Worm (Caenorhabditis elegans) whole organism, L2 larva: ENCODE data around the gene ZK1320.13.

Source experiments
- F13H6.1 ChIP-seq: sonication (generic microtip); optimal IDR thresholded peaks from 2 replicates; lab custom pipeline; 2016; ENCODE audit warnings: missing genetic modification characterization, missing compliant biosample characterization
- lsy-2 ChIP-seq, 2 experiments: fragments of 150-350 bp in 1 of 2; sonication (generic microtip) in 1 of 2; optimal IDR thresholded peaks; 2 replicates each; lab custom pipeline; 2014 to 2017; ENCODE audit warnings: missing biosample characterization in 2 of 2, missing genetic modification characterization in 2 of 2

ce11 chrII:9695942-9696341 lies 15.3 kb downstream of the ZK1320.13 start:
- TF ChIP-seq lsy-2 (tag; optimal IDR thresholded peaks at IDR 0.05; lab: Kevin White, UChicago) (peak in 1 of 2 experiments; percentile 30), F13H6.1 (tag; lab: Kevin White, UChicago) (no peak)
